Fruit fly (Drosophila melanogaster) whole organism, embryonic: ENCODE measurements around the gene CG43760.

Experiments used
- Ada2b ChIP-seq: fragments of 200-800 bp; sonication (Bioruptor generic); IDR thresholded peaks from 2 replicates; pipeline ENCODE4 v1.3.6; 2022; ENCODE audit warnings: missing biosample characterization, missing genetic modification characterization
- Aef1 ChIP-seq: fragments of 200-800 bp; sonication (Bioruptor generic); IDR thresholded peaks from 3 replicates; pipeline ENCODE4 v1.3.6; 2022; ENCODE audit warnings: missing biosample characterization, missing genetic modification characterization
- Bteb2 ChIP-seq: fragments of 200-800 bp; sonication (Bioruptor generic); optimal IDR thresholded peaks from 2 replicates; lab custom pipeline; 2016; ENCODE audit warnings: missing biosample characterization, missing genetic modification characterization
- CG10565 ChIP-seq: fragments of 200-800 bp; sonication (Bioruptor generic); optimal IDR thresholded peaks from 3 replicates; lab custom pipeline; 2016; ENCODE audit warnings: missing biosample characterization, mild to moderate bottlenecking, missing genetic modification characterization
- CG11723 ChIP-seq: fragments of 200-800 bp; sonication (Bioruptor generic); optimal IDR thresholded peaks from 2 replicates; lab custom pipeline; 2017; ENCODE audit warnings: missing biosample characterization, mild to moderate bottlenecking, missing genetic modification characterization
- CG12071 ChIP-seq: fragments of 200-800 bp; sonication (Bioruptor generic); optimal IDR thresholded peaks from 3 replicates; lab custom pipeline; 2018; ENCODE audit warnings: missing biosample characterization, mild to moderate bottlenecking, missing genetic modification characterization
- CG13287 ChIP-seq: fragments of 200-800 bp; sonication (Bioruptor generic); IDR thresholded peaks from 2 replicates; pipeline ENCODE4 v1.3.6; 2022; ENCODE audit warnings: missing biosample characterization, missing genetic modification characterization; ENCODE audit not compliant: partially characterized antibody
- CG15601 ChIP-seq: fragments of 200-800 bp; sonication (Bioruptor generic); optimal IDR thresholded peaks from 3 replicates; lab custom pipeline; 2019; ENCODE audit warnings: missing biosample characterization, mild to moderate bottlenecking, missing genetic modification characterization, moderate library complexity
- CG1602 ChIP-seq: fragments of 200-800 bp; sonication (Bioruptor generic); optimal IDR thresholded peaks from 3 replicates; lab custom pipeline; 2016; ENCODE audit warnings: missing biosample characterization, missing genetic modification characterization
- CG31441 ChIP-seq: fragments of 200-800 bp; sonication (Bioruptor generic); IDR thresholded peaks from 2 replicates; pipeline ENCODE4 v1.3.6; 2022; ENCODE audit warnings: missing biosample characterization, missing genetic modification characterization
- CG6813 ChIP-seq: fragments of 200-800 bp; sonication (Bioruptor generic); optimal IDR thresholded peaks from 2 replicates; lab custom pipeline; 2017; ENCODE audit warnings: missing biosample characterization, missing genetic modification characterization, mild to moderate bottlenecking, moderate library complexity, missing genetic modification reagents
- D19B ChIP-seq: fragments of 200-800 bp; sonication (Bioruptor generic); optimal IDR thresholded peaks from 2 replicates; lab custom pipeline; 2017; ENCODE audit warnings: missing biosample characterization, mild to moderate bottlenecking, missing genetic modification characterization
- Doc3 ChIP-seq: fragments of 200-800 bp; sonication (Bioruptor generic); IDR thresholded peaks from 3 replicates; pipeline ENCODE4 v1.3.6; 2022; ENCODE audit warnings: missing biosample characterization, missing genetic modification characterization; ENCODE audit not compliant: partially characterized antibody
- Ets97D ChIP-seq: fragments of 200-800 bp; sonication (Bioruptor generic); optimal IDR thresholded peaks from 3 replicates; lab custom pipeline; 2016; ENCODE audit warnings: missing biosample characterization, missing genetic modification characterization
- GATAe ChIP-seq: fragments of 200-800 bp; sonication (Bioruptor generic); conservative IDR thresholded peaks from 2 replicates; pipeline ENCODE4 v1.3.6; 2022; ENCODE audit warnings: missing biosample characterization, missing genetic modification characterization
- HHEX ChIP-seq: fragments of 200-800 bp; sonication (Bioruptor generic); optimal IDR thresholded peaks from 3 replicates; lab custom pipeline; 2017; ENCODE audit warnings: missing biosample characterization, mild to moderate bottlenecking, missing genetic modification characterization, missing genetic modification reagents
- HLH54F ChIP-seq: fragments of 200-800 bp; sonication (Bioruptor generic); optimal IDR thresholded peaks from 3 replicates; lab custom pipeline; 2016; ENCODE audit warnings: missing biosample characterization, missing genetic modification characterization
- Hr3 ChIP-seq: fragments of 200-800 bp; sonication (Bioruptor generic); optimal IDR thresholded peaks from 3 replicates; lab custom pipeline; 2016; ENCODE audit warnings: missing biosample characterization, missing genetic modification characterization
- Max ChIP-seq: fragments of 200-800 bp; sonication (Bioruptor generic); optimal IDR thresholded peaks from 2 replicates; lab custom pipeline; 2016; ENCODE audit warnings: missing biosample characterization, mild to moderate bottlenecking, missing genetic modification characterization
- Med ChIP-seq: fragments of 200-800 bp; sonication (Bioruptor generic); peaks from one replicate; lab custom pipeline; 2016; ENCODE audit warnings: missing biosample characterization, missing genetic modification characterization, mild to moderate bottlenecking, inconsistent platforms, moderate library complexity
- Optix ChIP-seq: fragments of 200-800 bp; sonication (Bioruptor generic); IDR thresholded peaks from 3 replicates; pipeline ENCODE4 v1.3.6; 2022; ENCODE audit warnings: missing biosample characterization, missing genetic modification characterization
- Ravus ChIP-seq: fragments of 200-800 bp; sonication (Bioruptor generic); IDR thresholded peaks from 2 replicates; pipeline ENCODE4 v1.3.6; 2022; ENCODE audit warnings: missing biosample characterization, missing genetic modification characterization
- Rfx ChIP-seq: fragments of 200-800 bp; sonication (Bioruptor generic); IDR thresholded peaks from 2 replicates; pipeline ENCODE4 v1.3.6; 2022; ENCODE audit warnings: missing biosample characterization, missing genetic modification characterization
- Scr ChIP-seq: fragments of 200-800 bp; sonication (Bioruptor generic); IDR thresholded peaks from 2 replicates; pipeline ENCODE4 v1.3.6; 2022; ENCODE audit warnings: missing biosample characterization, missing genetic modification characterization; ENCODE audit not compliant: partially characterized antibody
- Side ChIP-seq: fragments of 200-800 bp; sonication (Bioruptor generic); optimal IDR thresholded peaks from 2 replicates; lab custom pipeline; 2016; ENCODE audit warnings: missing biosample characterization, missing genetic modification characterization
- Sin3A ChIP-seq: fragments of >200 bp; optimal IDR thresholded peaks from 2 replicates; lab custom pipeline; 2018
- Taf1 ChIP-seq: fragments of 200-800 bp; sonication (Bioruptor generic); IDR thresholded peaks from 2 replicates; pipeline ENCODE4 v1.3.6; 2022; ENCODE audit warnings: missing biosample characterization, missing genetic modification characterization
- YL-1 ChIP-seq: fragments of 200-800 bp; sonication (Bioruptor generic); optimal IDR thresholded peaks from 3 replicates; lab custom pipeline; 2017; ENCODE audit warnings: missing biosample characterization, mild to moderate bottlenecking, missing genetic modification characterization
- ab ChIP-seq: fragments of 200-800 bp; sonication (Bioruptor generic); optimal IDR thresholded peaks from 2 replicates; lab custom pipeline; 2016; ENCODE audit warnings: missing biosample characterization, missing genetic modification characterization
- ac ChIP-seq: fragments of 200-800 bp; sonication (Bioruptor generic); optimal IDR thresholded peaks from 3 replicates; lab custom pipeline; 2017; ENCODE audit warnings: missing biosample characterization, mild to moderate bottlenecking, missing genetic modification characterization
- ap ChIP-seq: fragments of 200-800 bp; sonication (Bioruptor generic); IDR thresholded peaks from 2 replicates; pipeline ENCODE4 v1.3.6; 2022; ENCODE audit warnings: missing biosample characterization, missing genetic modification characterization
- bbx ChIP-seq: fragments of 200-800 bp; sonication (Bioruptor generic); IDR thresholded peaks from 2 replicates; pipeline ENCODE4 v1.3.6; 2022; ENCODE audit warnings: missing biosample characterization, missing genetic modification characterization; ENCODE audit not compliant: partially characterized antibody
- btn ChIP-seq: fragments of 200-800 bp; sonication (Bioruptor generic); optimal IDR thresholded peaks from 2 replicates; lab custom pipeline; 2016; ENCODE audit warnings: missing biosample characterization, missing genetic modification characterization
- fd3F ChIP-seq: fragments of 200-800 bp; sonication (Bioruptor generic); optimal IDR thresholded peaks from 2 replicates; lab custom pipeline; 2018; ENCODE audit warnings: missing biosample characterization, mild to moderate bottlenecking, missing genetic modification characterization, moderate library complexity
- fd96Cb ChIP-seq: fragments of 200-800 bp; sonication (Bioruptor generic); optimal IDR thresholded peaks from 2 replicates; lab custom pipeline; 2018; ENCODE audit warnings: missing biosample characterization, mild to moderate bottlenecking, missing genetic modification characterization, moderate library complexity
- fru ChIP-seq: fragments of >200 bp; optimal IDR thresholded peaks from 2 replicates; lab custom pipeline; 2017
- jing ChIP-seq: fragments of 200-800 bp; sonication (Bioruptor generic); optimal IDR thresholded peaks from 2 replicates; lab custom pipeline; 2018; ENCODE audit warnings: missing biosample characterization, mild to moderate bottlenecking, missing genetic modification characterization
- jumu ChIP-seq: fragments of 200-800 bp; sonication (Bioruptor generic); optimal IDR thresholded peaks from 3 replicates; lab custom pipeline; 2016; ENCODE audit warnings: missing biosample characterization, missing genetic modification characterization
- lola ChIP-seq, 3 experiments: fragments of >200 bp in 2 of 3; fragments of 200-800 bp in 1 of 3; sonication (Bioruptor generic) in 1 of 3; optimal IDR thresholded peaks; 2 replicates each; lab custom pipeline; 2017 to 2019; ENCODE audit warnings: missing biosample characterization in 3 of 3, missing genetic modification characterization in 3 of 3, mild to moderate bottlenecking in 1 of 3, moderate library complexity in 1 of 3
- maf-S ChIP-seq: fragments of 200-800 bp; sonication (Bioruptor generic); optimal IDR thresholded peaks from 2 replicates; lab custom pipeline; 2016; ENCODE audit warnings: missing biosample characterization, missing genetic modification characterization
- nom ChIP-seq: fragments of 200-800 bp; sonication (Bioruptor generic); optimal IDR thresholded peaks from 2 replicates; lab custom pipeline; 2017; ENCODE audit warnings: missing biosample characterization, missing genetic modification characterization, mild to moderate bottlenecking, moderate library complexity, missing genetic modification reagents
- otp ChIP-seq: fragments of 200-800 bp; sonication (Bioruptor generic); IDR thresholded peaks from 3 replicates; pipeline ENCODE4, ENCODE4 v1.3.6; 2022; ENCODE audit warnings: missing biosample characterization, missing genetic modification characterization
- p53 ChIP-seq: fragments of 200-800 bp; sonication (Bioruptor generic); optimal IDR thresholded peaks from 2 replicates; lab custom pipeline; 2016; ENCODE audit warnings: missing biosample characterization, missing genetic modification characterization
- peb ChIP-seq: fragments of 200-800 bp; sonication (Bioruptor generic); IDR thresholded peaks from 2 replicates; pipeline ENCODE4 v1.3.6; 2022; ENCODE audit warnings: missing biosample characterization, missing genetic modification characterization
- pho ChIP-seq: fragments of 200-800 bp; sonication (Bioruptor generic); optimal IDR thresholded peaks from 2 replicates; lab custom pipeline; 2016; ENCODE audit warnings: missing biosample characterization, missing genetic modification characterization
- salm ChIP-seq: fragments of 200-800 bp; sonication (Bioruptor generic); optimal IDR thresholded peaks from 2 replicates; lab custom pipeline; 2018; ENCODE audit warnings: missing biosample characterization, mild to moderate bottlenecking, missing genetic modification characterization
- sqz ChIP-seq: fragments of 200-800 bp; sonication (Bioruptor generic); optimal IDR thresholded peaks from 3 replicates; lab custom pipeline; 2018; ENCODE audit warnings: missing biosample characterization, mild to moderate bottlenecking, missing genetic modification characterization
- sug ChIP-seq: fragments of 200-800 bp; optimal IDR thresholded peaks from 2 replicates; lab custom pipeline; 2019; ENCODE audit warnings: missing biosample characterization, mild to moderate bottlenecking, missing genetic modification characterization, moderate library complexity
- tin ChIP-seq: fragments of 200-800 bp; sonication (Bioruptor generic); optimal IDR thresholded peaks from 3 replicates; lab custom pipeline; 2016; ENCODE audit warnings: missing biosample characterization, missing genetic modification characterization
- unpg ChIP-seq: fragments of 200-800 bp; sonication (Bioruptor generic); optimal IDR thresholded peaks from 3 replicates; lab custom pipeline; 2018; ENCODE audit warnings: missing biosample characterization, mild to moderate bottlenecking, missing genetic modification characterization, moderate library complexity

The CG43760 gene

dm6 chr2L:15747394-15748260 is 29.0 kb downstream of the CG43760 start, which contains the start of gene CycE:
Gene CycE, minus strand, starts transcription at chr2L:15748150.
- TF ChIP-seq Ada2b, result no peak
- TF ChIP-seq Rfx, result no peak
- peak; percentile 3 for TF ChIP-seq Ets97D
- TF ChIP-seq pho, result no peak
- TF ChIP-seq Hr3 (GFP tag; lab: Kevin White, UChicago), result no peak
- TF ChIP-seq Optix (GFP tag; lab: Robert Waterston, UW), result no peak
- no peak for TF ChIP-seq ab (GFP tag; lab: Kevin White, UChicago)
- no peak for TF ChIP-seq GATAe (GFP tag; lab: Robert Waterston, UW)
- no peak for TF ChIP-seq p53
- no peak for TF ChIP-seq Aef1 (GFP tag; lab: Robert Waterston, UW)
- no peak for TF ChIP-seq D19B (GFP tag; lab: Kevin White, UChicago)
- no peak for TF ChIP-seq jing (GFP tag; lab: Kevin White, UChicago)
- no peak for TF ChIP-seq Max
- no peak for TF ChIP-seq CG10565
- peak; percentile 63; the same call in 1 of the 2 replicates for TF ChIP-seq bbx (GFP tag; lab: Robert Waterston, UW)
- TF ChIP-seq CG15601 (tag; lab: Kevin White, UChicago), result no peak
- TF ChIP-seq jumu (GFP tag; lab: Kevin White, UChicago), result no peak
- peak; percentile 61 for TF ChIP-seq Med
- no peak for TF ChIP-seq unpg (GFP tag; lab: Kevin White, UChicago)
- no peak for TF ChIP-seq CG31441
- no peak for TF ChIP-seq salm (tag; lab: Kevin White, UChicago)
- no peak for TF ChIP-seq CG1602 (GFP tag; lab: Kevin White, UChicago)
- no peak for TF ChIP-seq peb
- TF ChIP-seq CG6813 (GFP tag; lab: Kevin White, UChicago), result no peak
- TF ChIP-seq Doc3 (GFP tag; lab: Robert Waterston, UW), result no peak
- no peak for TF ChIP-seq fd96Cb (tag; lab: Kevin White, UChicago)
- no peak for TF ChIP-seq Taf1 (GFP tag; lab: Robert Waterston, UW)
- TF ChIP-seq fd3F (GFP tag; lab: Kevin White, UChicago), result no peak
- no peak for TF ChIP-seq sug (tag; lab: Kevin White, UChicago)
- TF ChIP-seq CG12071, result no peak
- TF ChIP-seq otp, result no peak
- TF ChIP-seq ap (GFP tag; lab: Robert Waterston, UW), result no peak
- no peak for TF ChIP-seq Ravus (GFP tag; lab: Robert Waterston, UW)
- no peak for TF ChIP-seq tin (GFP tag; lab: Kevin White, UChicago)
- no peak for TF ChIP-seq maf-S (GFP tag; lab: Kevin White, UChicago)
- TF ChIP-seq btn, result no peak
- TF ChIP-seq HHEX, result no peak
- TF ChIP-seq YL-1 (GFP tag; lab: Kevin White, UChicago), result no peak
- no peak for TF ChIP-seq Side (GFP tag; lab: Kevin White, UChicago)
- TF ChIP-seq lola (GFP tag; optimal IDR thresholded peaks at IDR 0.05; lab: Kevin White, UChicago), result no peak
- no peak for TF ChIP-seq CG11723 (GFP tag; lab: Kevin White, UChicago)
- no peak for TF ChIP-seq fru (lab: Kevin White, UChicago)
- no peak for TF ChIP-seq ac (GFP tag; lab: Kevin White, UChicago)
- TF ChIP-seq HLH54F (GFP tag; lab: Kevin White, UChicago), result no peak
- TF ChIP-seq sqz (GFP tag; lab: Kevin White, UChicago), result peak; percentile 95
- no peak for TF ChIP-seq nom
- TF ChIP-seq Bteb2 (GFP tag; lab: Kevin White, UChicago), result no peak
- TF ChIP-seq Sin3A (lab: Kevin White, UChicago), result peak; percentile 82
- peak; percentile 22; the same call in 1 of the 2 replicates for TF ChIP-seq Scr (GFP tag; lab: Robert Waterston, UW)
- TF ChIP-seq CG13287 (GFP tag; lab: Robert Waterston, UW), result peak; percentile 43
